Worm (Caenorhabditis elegans): ENCODE results near the gene C06G3.8.

Gene C06G3.8

DNA sequence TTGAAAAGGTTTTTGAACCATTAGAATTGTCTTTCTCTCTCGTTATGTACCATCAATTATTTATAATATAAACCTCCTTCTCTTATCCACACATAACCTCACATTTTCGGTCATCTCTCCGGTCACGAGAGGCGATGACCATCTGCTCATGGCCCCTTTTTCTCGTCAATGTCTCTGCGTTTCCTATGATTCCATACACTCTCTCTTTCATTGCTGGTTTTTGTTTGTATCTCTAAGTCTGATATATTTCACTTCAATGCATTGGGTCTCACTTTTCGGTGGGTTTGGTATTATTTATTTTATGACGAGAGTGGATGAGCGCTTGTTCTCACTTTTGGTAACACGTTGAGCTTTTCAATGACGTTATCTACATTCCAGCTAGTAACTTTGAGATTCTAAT lies 9.4 kb downstream of the C06G3.8 start:
- TF ChIP-seq ama-1 (optimal IDR thresholded peaks at IDR 0.05) (no peak), swsn-7 (tag; optimal IDR thresholded peaks at IDR 0.05) (peak; percentile 78), lin-14 (GFP tag; optimal IDR thresholded peaks at IDR 0.05) (peak; percentile 96), irx-1 (tag; optimal IDR thresholded peaks at IDR 0.05) (peak; percentile 27), nhr-84 (tag; optimal IDR thresholded peaks at IDR 0.05) (no peak), elt-2 (tag; optimal IDR thresholded peaks at IDR 0.05) (peak; percentile 26), aly-2 (tag; optimal IDR thresholded peaks at IDR 0.05) (no peak), hlh-4 (tag; optimal IDR thresholded peaks at IDR 0.05) (no peak), mab-9 (GFP tag; IDR thresholded peaks at IDR 0.05) (no peak), fos-1 (tag; optimal IDR thresholded peaks at IDR 0.05) (peak; percentile 67), elt-3 (tag; optimal IDR thresholded peaks at IDR 0.05) (peak in 2 of 6 experiments; percentile 39 to 51), hpl-2 (GFP tag; optimal IDR thresholded peaks at IDR 0.05) (no peak), lsy-2 (tag; optimal IDR thresholded peaks at IDR 0.05) (peak; percentile 72 to 81), ztf-11 (tag; optimal IDR thresholded peaks at IDR 0.05) (peak in 1 of 2 experiments; percentile 89), ceh-82 (tag; optimal IDR thresholded peaks at IDR 0.05) (peak; percentile 38 to 80 (median 66)), nhr-12 (tag; optimal IDR thresholded peaks at IDR 0.05) (no peak), nhr-76 (tag; optimal IDR thresholded peaks at IDR 0.05) (no peak), nhr-47 (tag; optimal IDR thresholded peaks at IDR 0.05) (peak; percentile 65), fkh-4 (tag; optimal IDR thresholded peaks at IDR 0.05; ENCODE audit: borderline replicate concordance) (no peak), sptf-1 (tag; optimal IDR thresholded peaks at IDR 0.05) (no peak), alr-1 (tag; optimal IDR thresholded peaks at IDR 0.05; ENCODE audit: borderline replicate concordance) (no peak), jun-1 (tag; optimal IDR thresholded peaks at IDR 0.05) (peak; percentile 48), lin-13 (GFP tag; optimal IDR thresholded peaks at IDR 0.05) (peak; percentile 14), rnt-1 (tag; optimal IDR thresholded peaks at IDR 0.05) (peak; percentile 80), ceh-8 (GFP tag; optimal IDR thresholded peaks at IDR 0.05) (no peak), ztf-4 (tag; optimal IDR thresholded peaks at IDR 0.05) (peak; percentile 85), C34B4.2 (tag; optimal IDR thresholded peaks at IDR 0.05) (no peak), egl-13 (tag; optimal IDR thresholded peaks at IDR 0.05) (peak; percentile 39), nhr-85 (tag) (peak; percentile 85), dpl-1 (GFP tag; optimal IDR thresholded peaks at IDR 0.05) (peak; percentile 43 to 55 (median 48)), efl-1 (optimal IDR thresholded peaks at IDR 0.05) (peak; percentile 60 to 66), efl-1 (GFP tag; optimal IDR thresholded peaks at IDR 0.05 in 1 of 2) (peak; percentile 31 to 62), zip-4 (GFP tag; optimal IDR thresholded peaks at IDR 0.05) (no peak), nhr-11 (tag; optimal IDR thresholded peaks at IDR 0.05) (no peak), skn-1 (tag; optimal IDR thresholded peaks at IDR 0.05) (peak; percentile 61), lin-15B (tag; optimal IDR thresholded peaks at IDR 0.05) (peak; percentile 12), pax-3 (tag; optimal IDR thresholded peaks at IDR 0.05) (no peak), C16A3.4 (tag; optimal IDR thresholded peaks at IDR 0.05) (peak; percentile 30), lin-35 (GFP tag; optimal IDR thresholded peaks at IDR 0.05) (peak; percentile 57 to 75), mdl-1 (tag; optimal IDR thresholded peaks at IDR 0.05) (peak in 1 of 2 experiments; percentile 83), nhr-71 (tag; optimal IDR thresholded peaks at IDR 0.05) (peak; percentile 94), ces-1 (GFP tag; optimal IDR thresholded peaks at IDR 0.05) (no peak), xbp-1 (tag; optimal IDR thresholded peaks at IDR 0.05) (peak; percentile 71), tbx-2 (tag; optimal IDR thresholded peaks at IDR 0.05) (peak; percentile 81), nhr-237 (tag; optimal IDR thresholded peaks at IDR 0.05) (no peak), nhr-19 (GFP tag; conservative IDR thresholded peaks at IDR 0.05) (peak; percentile 74), unc-30 (tag; optimal IDR thresholded peaks at IDR 0.05) (no peak), unc-130 (tag; optimal IDR thresholded peaks at IDR 0.05) (peak; percentile 46), dsc-1 (tag; optimal IDR thresholded peaks at IDR 0.05) (peak; percentile 50), efl-3 (GFP tag; optimal IDR thresholded peaks at IDR 0.05) (no peak), sox-4 (tag; optimal IDR thresholded peaks at IDR 0.05) (no peak), unc-86 (tag; optimal IDR thresholded peaks at IDR 0.05) (peak; percentile 95), C04F5.9 (tag; optimal IDR thresholded peaks at IDR 0.05) (no peak), pqm-1 (tag; optimal IDR thresholded peaks at IDR 0.05) (no peak)
